Fruit fly (Drosophila melanogaster) Kc167 (cell line): ENCODE measurements around the gene Ifrd1.

Source experiments
- Myc ChIP-seq: fragments of >200 bp; optimal IDR thresholded peaks from 2 replicates; lab custom pipeline; 2017; ENCODE audit warnings: missing external identifiers
- Sin3A ChIP-seq: fragments of >200 bp; optimal IDR thresholded peaks from 2 replicates; lab custom pipeline; 2018; ENCODE audit warnings: missing external identifiers
- h ChIP-seq: fragments of >200 bp; optimal IDR thresholded peaks from 3 replicates; lab custom pipeline; 2018; ENCODE audit warnings: missing external identifiers
- insv ChIP-seq: fragments of >200 bp; optimal IDR thresholded peaks from 3 replicates; lab custom pipeline; 2018; ENCODE audit warnings: missing external identifiers
- psq ChIP-seq: fragments of >200 bp; optimal IDR thresholded peaks from 2 replicates; lab custom pipeline; 2017; ENCODE audit warnings: missing external identifiers
- ttk ChIP-seq: sonication (Bioruptor generic); optimal IDR thresholded peaks from 2 replicates; lab custom pipeline; 2017; ENCODE audit warnings: missing external identifiers

DNA sequence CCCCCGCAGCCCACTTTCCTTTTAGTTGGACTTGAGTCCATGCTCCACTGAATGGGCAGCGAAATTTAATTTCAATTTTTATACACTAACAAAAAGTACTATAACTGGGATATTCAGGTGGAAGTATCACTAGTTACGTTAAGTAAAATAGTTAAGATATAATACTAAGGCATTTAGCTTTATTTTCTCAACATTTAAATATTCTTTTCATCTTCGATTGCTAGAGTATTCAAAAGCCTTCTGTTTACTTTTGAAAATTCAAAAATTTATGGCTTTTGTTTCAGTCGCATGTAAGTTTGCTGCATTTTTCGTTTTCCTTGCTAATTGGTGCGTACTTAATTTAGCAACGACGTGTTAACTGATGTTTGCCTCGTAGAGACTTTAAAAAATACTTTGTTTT lies 22.7 kb downstream of the Ifrd1 start:
- no peak for TF ChIP-seq Myc (lab: Kevin White, UChicago)
- no peak for TF ChIP-seq psq
- no peak for TF ChIP-seq h (lab: Kevin White, UChicago)
- TF ChIP-seq Sin3A (lab: Kevin White, UChicago): no peak
- TF ChIP-seq insv (lab: Kevin White, UChicago): no peak
- TF ChIP-seq ttk (lab: Kevin White, UChicago): no peak
